Fruit fly (Drosophila melanogaster) whole organism, embryonic: ENCODE data around the gene CG7912.

Experiments used
- Asciz ChIP-seq: fragments of 200-800 bp; sonication (Bioruptor generic); optimal IDR thresholded peaks from 2 replicates; lab custom pipeline; 2017; ENCODE audit warnings: missing biosample characterization, mild to moderate bottlenecking, missing genetic modification characterization, missing genetic modification reagents
- B-H1 ChIP-seq: fragments of 200-800 bp; sonication (Bioruptor generic); IDR thresholded peaks from 3 replicates; pipeline ENCODE4 v1.3.6; 2022; ENCODE audit warnings: missing biosample characterization, missing genetic modification characterization
- CG12104 ChIP-seq: fragments of 200-800 bp; sonication (Bioruptor generic); optimal IDR thresholded peaks from 3 replicates; lab custom pipeline; 2016; ENCODE audit warnings: missing biosample characterization, missing genetic modification characterization
- CG12155 ChIP-seq: fragments of 200-800 bp; sonication (Bioruptor generic); optimal IDR thresholded peaks from 3 replicates; lab custom pipeline; 2016; ENCODE audit warnings: missing biosample characterization, missing genetic modification characterization
- CG13624 ChIP-seq: fragments of 200-800 bp; sonication (Bioruptor generic); optimal IDR thresholded peaks from 2 replicates; lab custom pipeline; 2016; ENCODE audit warnings: missing biosample characterization, missing genetic modification characterization
- CG14667 ChIP-seq: fragments of 200-800 bp; sonication (Bioruptor generic); IDR thresholded peaks from 2 replicates; pipeline ENCODE4 v1.3.6; 2022; ENCODE audit warnings: missing biosample characterization, missing genetic modification characterization
- CG1529 ChIP-seq: fragments of 200-800 bp; sonication (Bioruptor generic); optimal IDR thresholded peaks from 3 replicates; lab custom pipeline; 2018; ENCODE audit warnings: missing biosample characterization, missing genetic modification characterization
- CG15696 ChIP-seq: fragments of 200-800 bp; sonication (Bioruptor generic); optimal IDR thresholded peaks from 2 replicates; lab custom pipeline; 2019; ENCODE audit warnings: missing biosample characterization, mild to moderate bottlenecking, missing genetic modification characterization, moderate library complexity
- CG16863 ChIP-seq: fragments of 200-800 bp; sonication (Bioruptor generic); optimal IDR thresholded peaks from 3 replicates; lab custom pipeline; 2016; ENCODE audit warnings: missing biosample characterization, missing genetic modification characterization
- CG17802 ChIP-seq: fragments of 200-800 bp; sonication (Bioruptor generic); optimal IDR thresholded peaks from 2 replicates; lab custom pipeline; 2018; ENCODE audit warnings: missing biosample characterization, mild to moderate bottlenecking, missing genetic modification characterization, moderate library complexity
- CG1792 ChIP-seq: fragments of 200-800 bp; sonication (Bioruptor generic); optimal IDR thresholded peaks from 2 replicates; lab custom pipeline; 2016; ENCODE audit warnings: missing biosample characterization, missing genetic modification characterization
- CG18619 ChIP-seq: fragments of 200-800 bp; sonication (Bioruptor generic); optimal IDR thresholded peaks from 3 replicates; lab custom pipeline; 2017; ENCODE audit warnings: missing biosample characterization, mild to moderate bottlenecking, missing genetic modification characterization
- CG2678 ChIP-seq: fragments of 200-800 bp; sonication (Bioruptor generic); optimal IDR thresholded peaks from 3 replicates; lab custom pipeline; 2019; ENCODE audit warnings: missing biosample characterization, mild to moderate bottlenecking, missing genetic modification characterization, moderate library complexity
- CG2712 ChIP-seq: fragments of 200-800 bp; optimal IDR thresholded peaks from 3 replicates; lab custom pipeline; 2019; ENCODE audit warnings: missing biosample characterization, mild to moderate bottlenecking, missing genetic modification characterization, moderate library complexity
- CG31441 ChIP-seq: fragments of 200-800 bp; sonication (Bioruptor generic); IDR thresholded peaks from 2 replicates; pipeline ENCODE4 v1.3.6; 2022; ENCODE audit warnings: missing biosample characterization, missing genetic modification characterization
- CG32767 ChIP-seq: fragments of 200-800 bp; sonication (Bioruptor generic); IDR thresholded peaks from 2 replicates; pipeline ENCODE4 v1.3.6; 2022; ENCODE audit warnings: missing biosample characterization, missing genetic modification characterization
- CG34224 ChIP-seq: fragments of 200-800 bp; sonication (Bioruptor generic); IDR thresholded peaks from 3 replicates; pipeline ENCODE4 v1.3.6; 2022; ENCODE audit warnings: missing biosample characterization, missing genetic modification characterization; ENCODE audit not compliant: partially characterized antibody
- CG42726 ChIP-seq: fragments of 200-800 bp; sonication (Bioruptor generic); IDR thresholded peaks from 2 replicates; pipeline ENCODE4 v1.3.6; 2022; ENCODE audit warnings: missing biosample characterization, missing genetic modification characterization; ENCODE audit not compliant: partially characterized antibody
- CG4360 ChIP-seq: fragments of 200-800 bp; sonication (Bioruptor generic); IDR thresholded peaks from 2 replicates; pipeline ENCODE4 v1.3.6; 2022; ENCODE audit warnings: missing biosample characterization, missing genetic modification characterization
- CG7928 ChIP-seq: fragments of 200-800 bp; sonication (Bioruptor generic); optimal IDR thresholded peaks from 2 replicates; lab custom pipeline; 2017; ENCODE audit warnings: missing biosample characterization, mild to moderate bottlenecking, missing genetic modification characterization
- CG9797 ChIP-seq: fragments of 200-800 bp; sonication (Bioruptor generic); optimal IDR thresholded peaks from 3 replicates; lab custom pipeline; 2018; ENCODE audit warnings: missing biosample characterization, mild to moderate bottlenecking, missing genetic modification characterization
- Dad ChIP-seq: fragments of 200-800 bp; sonication (Bioruptor generic); optimal IDR thresholded peaks from 3 replicates; lab custom pipeline; 2016; ENCODE audit warnings: missing biosample characterization, missing genetic modification characterization
- Dref ChIP-seq: fragments of 200-800 bp; sonication (Bioruptor generic); IDR thresholded peaks from 2 replicates; pipeline ENCODE4 v1.3.6; 2022; ENCODE audit warnings: missing biosample characterization, missing genetic modification characterization
- ERR ChIP-seq: fragments of 200-800 bp; sonication (Bioruptor generic); optimal IDR thresholded peaks from 2 replicates; lab custom pipeline; 2016; ENCODE audit warnings: missing biosample characterization, missing genetic modification characterization
- Fer3 ChIP-seq: fragments of 200-800 bp; sonication (Bioruptor generic); optimal IDR thresholded peaks from 2 replicates; lab custom pipeline; 2018; ENCODE audit warnings: missing biosample characterization, mild to moderate bottlenecking, missing genetic modification characterization, moderate library complexity
- HLH4C ChIP-seq: fragments of 200-800 bp; sonication (Bioruptor generic); IDR thresholded peaks from 3 replicates; pipeline ENCODE4 v1.3.6; 2022; ENCODE audit warnings: missing biosample characterization, missing genetic modification characterization; ENCODE audit not compliant: partially characterized antibody
- Mad ChIP-seq: fragments of 200-800 bp; sonication (Bioruptor generic); optimal IDR thresholded peaks from 2 replicates; lab custom pipeline; 2016; ENCODE audit warnings: missing biosample characterization, missing genetic modification characterization
- NfI ChIP-seq: fragments of 200-800 bp; sonication (Bioruptor generic); optimal IDR thresholded peaks from 3 replicates; lab custom pipeline; 2018; ENCODE audit warnings: missing biosample characterization, mild to moderate bottlenecking, missing genetic modification characterization, moderate library complexity
- Pdp1 ChIP-seq, 2 experiments: fragments of 200-800 bp; sonication (Bioruptor generic); optimal IDR thresholded peaks; 3 replicates each; lab custom pipeline; 2016; ENCODE audit warnings: missing biosample characterization in 2 of 2, missing genetic modification characterization in 2 of 2, mild to moderate bottlenecking in 1 of 2, moderate library complexity in 1 of 2
- Ravus ChIP-seq: fragments of 200-800 bp; sonication (Bioruptor generic); IDR thresholded peaks from 2 replicates; pipeline ENCODE4 v1.3.6; 2022; ENCODE audit warnings: missing biosample characterization, missing genetic modification characterization
- Trl ChIP-seq, 3 experiments: fragments of >200 bp in 2 of 3; fragments of 200-800 bp in 1 of 3; sonication (Bioruptor generic) in 1 of 3; optimal IDR thresholded peaks; 2 replicates in 1 of 3; 3 replicates in 2 of 3; lab custom pipeline; 2016 to 2017; ENCODE audit warnings: missing biosample characterization in 1 of 3, missing genetic modification characterization in 1 of 3
- Usf ChIP-seq: fragments of 200-800 bp; sonication (Bioruptor generic); optimal IDR thresholded peaks from 2 replicates; lab custom pipeline; 2017; ENCODE audit warnings: missing genotype, missing biosample characterization, missing genetic modification characterization
- Xbp1 ChIP-seq: fragments of 200-800 bp; sonication (Bioruptor generic); optimal IDR thresholded peaks from 3 replicates; lab custom pipeline; 2016; ENCODE audit warnings: missing biosample characterization, mild to moderate bottlenecking, missing genetic modification characterization
- croc ChIP-seq: fragments of 200-800 bp; sonication (Bioruptor generic); conservative IDR thresholded peaks from 3 replicates; pipeline ENCODE4 v1.3.6; 2022; ENCODE audit warnings: missing biosample characterization, missing genetic modification characterization
- emc ChIP-seq: fragments of 200-800 bp; sonication (Bioruptor generic); optimal IDR thresholded peaks from 2 replicates; lab custom pipeline; 2016; ENCODE audit warnings: missing biosample characterization, missing genetic modification characterization
- exex ChIP-seq: fragments of 200-800 bp; sonication (Bioruptor generic); optimal IDR thresholded peaks from 4 replicates; lab custom pipeline; 2018; ENCODE audit warnings: missing biosample characterization, mild to moderate bottlenecking, missing genetic modification characterization, moderate library complexity
- fd96Cb ChIP-seq: fragments of 200-800 bp; sonication (Bioruptor generic); optimal IDR thresholded peaks from 2 replicates; lab custom pipeline; 2018; ENCODE audit warnings: missing biosample characterization, mild to moderate bottlenecking, missing genetic modification characterization, moderate library complexity
- ftz-f1 ChIP-seq: fragments of 200-800 bp; sonication (Bioruptor generic); optimal IDR thresholded peaks from 2 replicates; lab custom pipeline; 2016; ENCODE audit warnings: missing biosample characterization, missing genetic modification characterization
- gcm ChIP-seq: fragments of 200-800 bp; sonication (Bioruptor generic); optimal IDR thresholded peaks from 2 replicates; lab custom pipeline; 2019; ENCODE audit warnings: missing biosample characterization, mild to moderate bottlenecking, missing genetic modification characterization, moderate library complexity
- gem ChIP-seq: fragments of 200-800 bp; sonication (Bioruptor generic); optimal IDR thresholded peaks from 2 replicates; lab custom pipeline; 2019; ENCODE audit warnings: missing biosample characterization, mild to moderate bottlenecking, missing genetic modification characterization, moderate library complexity
- inv ChIP-seq: fragments of 200-800 bp; sonication (Bioruptor generic); IDR thresholded peaks from 2 replicates; pipeline ENCODE4 v1.3.6; 2022; ENCODE audit warnings: missing biosample characterization, missing genetic modification characterization; ENCODE audit not compliant: partially characterized antibody
- luna ChIP-seq: fragments of 200-800 bp; sonication (Bioruptor generic); optimal IDR thresholded peaks from 2 replicates; lab custom pipeline; 2016; ENCODE audit warnings: missing biosample characterization, missing genetic modification characterization
- otp ChIP-seq: fragments of 200-800 bp; sonication (Bioruptor generic); IDR thresholded peaks from 3 replicates; pipeline ENCODE4, ENCODE4 v1.3.6; 2022; ENCODE audit warnings: missing biosample characterization, missing genetic modification characterization
- stwl ChIP-seq: fragments of 200-800 bp; sonication (Bioruptor generic); optimal IDR thresholded peaks from 3 replicates; lab custom pipeline; 2018; ENCODE audit warnings: missing biosample characterization, mild to moderate bottlenecking, missing genetic modification characterization, moderate library complexity
- tio ChIP-seq: fragments of 200-800 bp; sonication (Bioruptor generic); optimal IDR thresholded peaks from 2 replicates; lab custom pipeline; 2017; ENCODE audit warnings: missing biosample characterization, missing genetic modification characterization, inconsistent platforms
- toy ChIP-seq: fragments of 200-800 bp; sonication (Bioruptor generic); IDR thresholded peaks from 2 replicates; pipeline ENCODE4 v1.3.6; 2022; ENCODE audit warnings: missing biosample characterization, missing genetic modification characterization
- yki ChIP-seq: fragments of >200 bp; optimal IDR thresholded peaks from 3 replicates; lab custom pipeline; 2018

CG7912 gene

DNA sequence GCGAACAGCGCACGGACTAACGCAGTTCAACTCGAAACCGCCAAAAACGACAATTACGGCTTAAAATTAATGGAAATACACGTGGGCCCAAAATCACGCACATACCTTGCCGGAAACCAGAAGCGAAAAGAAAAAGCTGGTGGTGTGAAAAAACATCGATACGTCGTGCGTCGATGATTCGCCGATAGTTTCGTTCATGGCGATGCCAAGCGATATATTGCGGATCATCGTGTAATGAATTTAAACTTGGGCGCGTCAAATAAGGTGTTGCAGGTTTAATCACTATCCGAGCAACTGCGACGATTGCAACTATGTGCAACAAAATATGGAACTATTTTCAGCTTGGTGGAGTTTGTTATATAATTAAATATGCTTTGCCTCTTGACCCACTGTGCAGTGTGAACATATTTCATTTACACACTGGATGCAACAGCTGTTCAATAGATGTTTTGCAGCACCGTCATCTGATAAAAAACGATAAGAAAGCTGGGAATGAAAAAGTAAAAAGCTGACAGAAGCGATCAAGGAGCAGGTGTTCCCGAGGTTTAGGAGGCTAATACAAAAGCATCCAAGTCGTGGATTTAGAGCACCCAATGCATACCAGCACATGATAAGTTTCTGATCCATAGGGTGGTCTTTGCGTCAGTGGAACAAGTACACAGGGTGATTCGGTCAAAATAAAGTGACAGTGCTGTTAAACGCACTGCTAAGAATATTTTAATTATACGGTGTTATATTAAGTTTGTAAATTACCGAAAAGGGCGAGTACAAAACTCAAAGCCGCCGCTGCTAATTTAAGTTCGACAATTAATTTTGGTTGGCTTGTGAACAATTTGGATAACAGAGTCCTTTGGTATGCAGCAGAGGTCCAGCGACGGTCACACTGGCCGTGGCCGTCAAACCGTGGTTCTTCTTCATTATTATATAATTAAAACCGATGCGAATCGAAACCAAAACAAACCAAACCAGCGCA, 37.3 kb upstream of the CG7912 start, which contains the start of the genes RpL32 and CG7943 (continued):
- TF ChIP-seq toy, result peak; percentile 87
- peak; percentile 89 for TF ChIP-seq Mad (GFP tag; lab: Kevin White, UChicago)
- peak; percentile 100 for TF ChIP-seq inv
- peak; percentile 78 for TF ChIP-seq CG12155 (GFP tag; lab: Kevin White, UChicago)
- TF ChIP-seq CG13624 (GFP tag; lab: Kevin White, UChicago), result peak; percentile 95
- peak; percentile 96 for TF ChIP-seq NfI (GFP tag; lab: Kevin White, UChicago)
- peak; percentile 97 for TF ChIP-seq Dad (GFP tag; lab: Kevin White, UChicago)
- TF ChIP-seq CG32767, result peak; percentile 85
- TF ChIP-seq CG17802 (tag; lab: Kevin White, UChicago), result peak; percentile 84
- TF ChIP-seq CG4360 (GFP tag; lab: Robert Waterston, UW), result peak; percentile 67
- peak; percentile 89 for TF ChIP-seq Dref (GFP tag; lab: Robert Waterston, UW)
- peak; percentile 94 for TF ChIP-seq emc (GFP tag; lab: Kevin White, UChicago)
- peak; percentile 91 for TF ChIP-seq ERR (GFP tag; lab: Kevin White, UChicago)
- peak; percentile 100 for TF ChIP-seq CG34224 (GFP tag; lab: Robert Waterston, UW)
- peak; percentile 81 for TF ChIP-seq CG15696 (tag; lab: Kevin White, UChicago)
- TF ChIP-seq CG2678 (tag; lab: Kevin White, UChicago), result peak; percentile 92
- peak; percentile 79 for TF ChIP-seq Usf (GFP tag; lab: Kevin White, UChicago)
- peak; percentile 79 for TF ChIP-seq CG9797 (GFP tag; lab: Kevin White, UChicago)
- TF ChIP-seq CG12104 (GFP tag; lab: Kevin White, UChicago), result peak; percentile 92
- peak; percentile 87 for TF ChIP-seq Xbp1 (GFP tag; lab: Kevin White, UChicago)
- TF ChIP-seq CG7928, result peak; percentile 77
- TF ChIP-seq gcm (GFP tag; lab: Kevin White, UChicago), result peak; percentile 88
- TF ChIP-seq B-H1 (GFP tag; lab: Robert Waterston, UW), result peak; percentile 90
- TF ChIP-seq tio (GFP tag; lab: Kevin White, UChicago), result no peak
- peak; percentile 92 for TF ChIP-seq CG2712
- TF ChIP-seq fd96Cb (tag; lab: Kevin White, UChicago), result peak; percentile 88
- TF ChIP-seq CG42726, result peak; percentile 100
- peak; percentile 81 for TF ChIP-seq ftz-f1
- peak; percentile 86 for TF ChIP-seq CG16863 (GFP tag; lab: Kevin White, UChicago)
- TF ChIP-seq otp (GFP tag; lab: Robert Waterston, UW), result peak; percentile 91; the same call in 2 of the 3 replicates
- peak; percentile 96 for TF ChIP-seq luna (GFP tag; lab: Kevin White, UChicago)
- peak; percentile 88 for TF ChIP-seq CG31441 (GFP tag; lab: Robert Waterston, UW)
- peak; percentile 79 for TF ChIP-seq stwl (tag; lab: Kevin White, UChicago)
- peak; percentile 94 for TF ChIP-seq CG18619
- TF ChIP-seq CG14667, result peak; percentile 89
- no peak for TF ChIP-seq yki (lab: Kevin White, UChicago)
- TF ChIP-seq Fer3 (tag; lab: Kevin White, UChicago), result peak; percentile 95
- peak; percentile 71 for TF ChIP-seq CG1529 (GFP tag; lab: Kevin White, UChicago)
- TF ChIP-seq Ravus (GFP tag; lab: Robert Waterston, UW), result peak; percentile 78
- peak; percentile 92 for TF ChIP-seq Asciz (GFP tag; lab: Kevin White, UChicago)
- peak; percentile 52 for TF ChIP-seq exex (tag; lab: Kevin White, UChicago)
- peak; percentile 90 for TF ChIP-seq gem (tag; lab: Kevin White, UChicago)
- TF ChIP-seq CG1792 (GFP tag; lab: Kevin White, UChicago), result peak; percentile 91
- peak; percentile 100 for TF ChIP-seq HLH4C (GFP tag; lab: Robert Waterston, UW)
- peak; percentile 87 for TF ChIP-seq croc (GFP tag; lab: Robert Waterston, UW)
- peak; percentile 98 to 99 for TF ChIP-seq Pdp1 (GFP tag; optimal IDR thresholded peaks at IDR 0.05; lab: Kevin White, UChicago)
- no peak for TF ChIP-seq Trl (optimal IDR thresholded peaks at IDR 0.05; lab: Kevin White, UChicago)
- peak; percentile 98 for TF ChIP-seq Trl (GFP tag; optimal IDR thresholded peaks at IDR 0.05; lab: Kevin White, UChicago)
